Worm (Caenorhabditis elegans): ENCODE results near the gene nhr-274.

DNA sequence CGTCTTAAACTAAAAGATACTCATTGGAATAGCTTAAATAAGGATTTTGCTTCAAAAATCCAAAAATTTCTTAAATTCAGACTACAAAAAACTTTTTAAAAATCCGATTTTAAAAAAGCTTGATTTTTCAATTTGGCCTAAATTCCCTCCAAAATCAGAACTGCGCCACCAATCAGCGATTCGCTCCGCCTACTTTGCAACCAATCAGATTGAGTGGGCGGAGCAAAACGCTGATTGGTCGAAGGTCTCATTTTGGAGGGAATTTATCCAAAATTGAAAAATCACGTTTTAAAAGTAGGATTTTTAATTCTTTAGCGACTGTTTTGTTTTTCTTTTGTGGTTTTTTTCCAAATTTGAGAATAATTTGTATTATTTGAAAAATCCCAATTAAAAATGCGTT, 4.3 kb upstream of the nhr-274 start:
- TF ChIP-seq elt-3 (tag; optimal IDR thresholded peaks at IDR 0.05) = no peak
- TF ChIP-seq mab-5 (tag; optimal IDR thresholded peaks at IDR 0.05) = no peak
- no peak for TF ChIP-seq lin-13 (tag; optimal IDR thresholded peaks at IDR 0.05)
- no peak for TF ChIP-seq elt-1 (tag; optimal IDR thresholded peaks at IDR 0.05; ENCODE audit: borderline replicate concordance, insufficient read depth)
- no peak for TF ChIP-seq ces-1 (GFP tag; optimal IDR thresholded peaks at IDR 0.05)
- no peak for TF ChIP-seq mep-1 (tag; optimal IDR thresholded peaks at IDR 0.05)

Data from whole organism, mixed stage, embryonic.